Worm (Caenorhabditis elegans): ENCODE results near the gene F32D8.8.

DNA sequence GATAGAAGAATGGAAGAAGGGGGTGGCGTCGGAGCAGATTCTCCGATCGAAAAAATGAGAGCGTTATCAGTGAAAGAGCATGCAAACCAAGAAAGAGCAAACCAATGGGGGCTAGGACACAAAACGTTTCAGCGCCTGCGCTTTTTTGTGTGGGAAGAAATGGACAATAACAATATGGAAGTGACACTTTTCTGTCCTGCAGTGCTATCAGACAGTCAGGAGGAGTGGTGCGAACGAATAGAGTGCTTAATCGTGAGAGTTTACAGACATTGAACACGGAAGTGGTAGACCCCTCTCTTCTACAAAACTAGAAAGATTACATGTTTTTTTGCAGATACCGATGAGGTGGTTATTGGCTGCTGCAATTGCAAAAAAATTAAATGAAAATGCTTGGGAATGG is 47.2 kb downstream of the F32D8.8 start:
- no peak for TF ChIP-seq tbx-11 (GFP tag; IDR thresholded peaks at IDR 0.05)
- TF ChIP-seq ama-1 (optimal IDR thresholded peaks at IDR 0.05) = no peak
- no peak for TF ChIP-seq tbx-37 (GFP tag; conservative IDR thresholded peaks at IDR 0.05)
- no peak for TF ChIP-seq ceh-36 (tag; optimal IDR thresholded peaks at IDR 0.05)
- TF ChIP-seq hnd-1 (tag; optimal IDR thresholded peaks at IDR 0.05) = no peak
- no peak for TF ChIP-seq flt-1 (GFP tag; IDR thresholded peaks at IDR 0.05)
- no peak for TF ChIP-seq ceh-13 (GFP tag; optimal IDR thresholded peaks at IDR 0.05)
- no peak for TF ChIP-seq sea-1 (GFP tag; conservative IDR thresholded peaks at IDR 0.05)
- TF ChIP-seq B0310.2 (tag; optimal IDR thresholded peaks at IDR 0.05) = no peak
- TF ChIP-seq hmg-4 (GFP tag; optimal IDR thresholded peaks at IDR 0.05) = no peak
